Fruit fly (Drosophila melanogaster) whole organism, embryonic: ENCODE results near the gene CG34149.
A peak's percentile ranks its signal among the peaks of the same experiment; 100 is the strongest.

Experiments
- Bgb ChIP-seq: fragments of 200-800 bp; sonication (Bioruptor generic); IDR thresholded peaks from 2 replicates; pipeline ENCODE4 v1.3.6; 2022; ENCODE audit warnings: missing biosample characterization, missing genetic modification characterization; ENCODE audit not compliant: partially characterized antibody
- CG10321 ChIP-seq: fragments of 200-800 bp; sonication (Bioruptor generic); IDR thresholded peaks from 2 replicates; pipeline ENCODE4 v1.3.6; 2022; ENCODE audit warnings: missing biosample characterization, missing genetic modification characterization
- CG11247 ChIP-seq: fragments of 200-800 bp; sonication (Bioruptor generic); IDR thresholded peaks from 2 replicates; pipeline ENCODE4 v1.3.6; 2022; ENCODE audit warnings: missing biosample characterization, missing genetic modification characterization
- CG12104 ChIP-seq: fragments of 200-800 bp; sonication (Bioruptor generic); optimal IDR thresholded peaks from 3 replicates; lab custom pipeline; 2016; ENCODE audit warnings: missing biosample characterization, missing genetic modification characterization
- CG12659 ChIP-seq: fragments of 200-800 bp; sonication (Bioruptor generic); optimal IDR thresholded peaks from 3 replicates; lab custom pipeline; 2017; ENCODE audit warnings: mild to moderate bottlenecking, missing biosample characterization, missing genetic modification reagents, missing genetic modification characterization
- CG14710 ChIP-seq: fragments of 200-800 bp; sonication (Bioruptor generic); optimal IDR thresholded peaks from 3 replicates; lab custom pipeline; 2019; ENCODE audit warnings: missing biosample characterization, mild to moderate bottlenecking, missing genetic modification characterization, moderate library complexity
- CG1603 ChIP-seq: fragments of 200-800 bp; sonication (Bioruptor generic); optimal IDR thresholded peaks from 2 replicates; lab custom pipeline; 2019; ENCODE audit warnings: missing biosample characterization, mild to moderate bottlenecking, missing genetic modification characterization, moderate library complexity
- CG17912 ChIP-seq: fragments of 200-800 bp; sonication (Bioruptor generic); optimal IDR thresholded peaks from 2 replicates; lab custom pipeline; 2018; ENCODE audit warnings: missing biosample characterization, mild to moderate bottlenecking, missing genetic modification characterization
- CG2116 ChIP-seq: fragments of 200-800 bp; sonication (Bioruptor generic); optimal IDR thresholded peaks from 3 replicates; lab custom pipeline; 2018; ENCODE audit warnings: missing biosample characterization, mild to moderate bottlenecking, missing genetic modification characterization
- CG32772 ChIP-seq: fragments of 200-800 bp; sonication (Bioruptor generic); IDR thresholded peaks from 2 replicates; pipeline ENCODE4 v1.3.6; 2022; ENCODE audit warnings: missing biosample characterization, missing genetic modification characterization
- CG33213 ChIP-seq: fragments of 200-800 bp; sonication (Bioruptor generic); optimal IDR thresholded peaks from 3 replicates; lab custom pipeline; 2016; ENCODE audit warnings: missing biosample characterization, missing genetic modification characterization
- CG3995 ChIP-seq: fragments of 200-800 bp; sonication (Bioruptor generic); optimal IDR thresholded peaks from 3 replicates; lab custom pipeline; 2016; ENCODE audit warnings: missing biosample characterization, missing genetic modification characterization
- CG5245 ChIP-seq: fragments of 200-800 bp; sonication (Bioruptor generic); optimal IDR thresholded peaks from 3 replicates; lab custom pipeline; 2016; ENCODE audit warnings: missing biosample characterization, missing genetic modification characterization
- CG6272 ChIP-seq: fragments of 200-800 bp; sonication (Bioruptor generic); IDR thresholded peaks from 2 replicates; pipeline ENCODE4 v1.3.6; 2022; ENCODE audit warnings: missing biosample characterization, missing genetic modification characterization
- CG7839 ChIP-seq: fragments of 200-800 bp; sonication (Bioruptor generic); optimal IDR thresholded peaks from 3 replicates; lab custom pipeline; 2018; ENCODE audit warnings: missing biosample characterization, mild to moderate bottlenecking, missing genetic modification characterization, moderate library complexity
- CG7963 ChIP-seq: fragments of 200-800 bp; sonication (Bioruptor generic); IDR thresholded peaks from 3 replicates; pipeline ENCODE4 v1.3.6; 2022; ENCODE audit warnings: missing biosample characterization, missing genetic modification characterization; ENCODE audit not compliant: partially characterized antibody
- CG8478 ChIP-seq: fragments of >200 bp; optimal IDR thresholded peaks from 2 replicates; lab custom pipeline; 2018
- CG9797 ChIP-seq: fragments of 200-800 bp; sonication (Bioruptor generic); optimal IDR thresholded peaks from 3 replicates; lab custom pipeline; 2018; ENCODE audit warnings: missing biosample characterization, mild to moderate bottlenecking, missing genetic modification characterization
- CG9817 ChIP-seq: fragments of 200-800 bp; sonication (Bioruptor generic); optimal IDR thresholded peaks from 2 replicates; lab custom pipeline; 2018; ENCODE audit warnings: missing biosample characterization, mild to moderate bottlenecking, missing genetic modification characterization, moderate library complexity
- CG9932 ChIP-seq: fragments of 200-800 bp; sonication (Bioruptor generic); IDR thresholded peaks from 2 replicates; pipeline ENCODE4 v1.3.6; 2022; ENCODE audit warnings: missing biosample characterization, missing genetic modification characterization
- CoRest ChIP-seq: fragments of 200-800 bp; sonication (Bioruptor generic); optimal IDR thresholded peaks from 3 replicates; lab custom pipeline; 2018; ENCODE audit warnings: missing biosample characterization, mild to moderate bottlenecking, missing genetic modification characterization, moderate library complexity
- CrebB ChIP-seq: fragments of 200-800 bp; sonication (Bioruptor generic); optimal IDR thresholded peaks from 3 replicates; lab custom pipeline; 2018; ENCODE audit warnings: missing biosample characterization, mild to moderate bottlenecking, missing genetic modification characterization
- Dll ChIP-seq: fragments of 200-800 bp; sonication (Bioruptor generic); IDR thresholded peaks from 4 replicates; pipeline ENCODE4 v1.3.6; 2022; ENCODE audit warnings: missing biosample characterization, missing genetic modification characterization; ENCODE audit not compliant: partially characterized antibody
- Dref ChIP-seq: fragments of 200-800 bp; sonication (Bioruptor generic); IDR thresholded peaks from 2 replicates; pipeline ENCODE4 v1.3.6; 2022; ENCODE audit warnings: missing biosample characterization, missing genetic modification characterization
- E2f2 ChIP-seq: fragments of 200-800 bp; sonication (Bioruptor generic); IDR thresholded peaks from 2 replicates; pipeline ENCODE4 v1.3.6; 2022; ENCODE audit warnings: missing biosample characterization, missing genetic modification characterization
- Ets97D ChIP-seq: fragments of 200-800 bp; sonication (Bioruptor generic); optimal IDR thresholded peaks from 3 replicates; lab custom pipeline; 2016; ENCODE audit warnings: missing biosample characterization, missing genetic modification characterization
- HLH4C ChIP-seq: fragments of 200-800 bp; sonication (Bioruptor generic); IDR thresholded peaks from 3 replicates; pipeline ENCODE4 v1.3.6; 2022; ENCODE audit warnings: missing biosample characterization, missing genetic modification characterization; ENCODE audit not compliant: partially characterized antibody
- Hand ChIP-seq: fragments of 200-800 bp; sonication (Bioruptor generic); optimal IDR thresholded peaks from 2 replicates; lab custom pipeline; 2017; ENCODE audit warnings: mild to moderate bottlenecking, missing biosample characterization, missing genetic modification reagents, missing genetic modification characterization
- MESR4 ChIP-seq: fragments of 200-800 bp; sonication (Bioruptor generic); optimal IDR thresholded peaks from 2 replicates; lab custom pipeline; 2018; ENCODE audit warnings: missing biosample characterization, mild to moderate bottlenecking, missing genetic modification characterization, moderate library complexity
- Meics ChIP-seq: fragments of 200-800 bp; sonication (Bioruptor generic); optimal IDR thresholded peaks from 2 replicates; lab custom pipeline; 2017; ENCODE audit warnings: missing biosample characterization, mild to moderate bottlenecking, missing genetic modification characterization
- NC2β ChIP-seq: fragments of 200-800 bp; sonication (Bioruptor generic); optimal IDR thresholded peaks from 2 replicates; lab custom pipeline; 2016; ENCODE audit warnings: missing biosample characterization, missing genetic modification characterization
- Scr ChIP-seq: fragments of 200-800 bp; sonication (Bioruptor generic); IDR thresholded peaks from 2 replicates; pipeline ENCODE4 v1.3.6; 2022; ENCODE audit warnings: missing biosample characterization, missing genetic modification characterization; ENCODE audit not compliant: partially characterized antibody
- Side ChIP-seq: fragments of 200-800 bp; sonication (Bioruptor generic); optimal IDR thresholded peaks from 2 replicates; lab custom pipeline; 2016; ENCODE audit warnings: missing biosample characterization, missing genetic modification characterization
- Spps ChIP-seq: fragments of 200-800 bp; sonication (Bioruptor generic); optimal IDR thresholded peaks from 2 replicates; lab custom pipeline; 2018; ENCODE audit warnings: missing biosample characterization, mild to moderate bottlenecking, missing genetic modification characterization
- YL-1 ChIP-seq: fragments of 200-800 bp; sonication (Bioruptor generic); optimal IDR thresholded peaks from 3 replicates; lab custom pipeline; 2017; ENCODE audit warnings: missing biosample characterization, mild to moderate bottlenecking, missing genetic modification characterization
- amos ChIP-seq: fragments of 200-800 bp; sonication (Bioruptor generic); IDR thresholded peaks from 2 replicates; pipeline ENCODE4 v1.3.6; 2022; ENCODE audit warnings: missing biosample characterization, missing genetic modification characterization; ENCODE audit not compliant: partially characterized antibody
- ato ChIP-seq: fragments of 200-800 bp; sonication (Bioruptor generic); IDR thresholded peaks from 2 replicates; pipeline ENCODE4 v1.3.6; 2022; ENCODE audit warnings: missing biosample characterization, missing genetic modification characterization; ENCODE audit not compliant: partially characterized antibody
- chm ChIP-seq: fragments of 200-800 bp; sonication (Bioruptor generic); IDR thresholded peaks from 2 replicates; pipeline ENCODE4 v1.3.6; 2022; ENCODE audit warnings: missing biosample characterization, missing genetic modification characterization
- dmrt99B ChIP-seq: fragments of 200-800 bp; sonication (Bioruptor generic); optimal IDR thresholded peaks from 2 replicates; lab custom pipeline; 2018; ENCODE audit warnings: missing biosample characterization, mild to moderate bottlenecking, missing genetic modification characterization, moderate library complexity
- gt ChIP-seq: fragments of 200-800 bp; sonication (Bioruptor generic); IDR thresholded peaks from 2 replicates; pipeline ENCODE4 v1.3.6; 2022; ENCODE audit warnings: missing biosample characterization, missing genetic modification characterization
- hbn ChIP-seq: fragments of 200-800 bp; sonication (Bioruptor generic); IDR thresholded peaks from 2 replicates; pipeline ENCODE4 v1.3.6; 2022; ENCODE audit warnings: missing biosample characterization, missing genetic modification characterization; ENCODE audit not compliant: partially characterized antibody
- inv ChIP-seq: fragments of 200-800 bp; sonication (Bioruptor generic); IDR thresholded peaks from 2 replicates; pipeline ENCODE4 v1.3.6; 2022; ENCODE audit warnings: missing biosample characterization, missing genetic modification characterization; ENCODE audit not compliant: partially characterized antibody
- nerfin-2 ChIP-seq: fragments of 200-800 bp; sonication (Bioruptor generic); IDR thresholded peaks from 2 replicates; pipeline ENCODE4 v1.3.6; 2022; ENCODE audit warnings: missing biosample characterization, missing genetic modification characterization; ENCODE audit not compliant: partially characterized antibody
- nom ChIP-seq: fragments of 200-800 bp; sonication (Bioruptor generic); optimal IDR thresholded peaks from 2 replicates; lab custom pipeline; 2017; ENCODE audit warnings: missing biosample characterization, missing genetic modification characterization, mild to moderate bottlenecking, moderate library complexity, missing genetic modification reagents
- pzg ChIP-seq: fragments of 200-800 bp; sonication (Bioruptor generic); optimal IDR thresholded peaks from 3 replicates; lab custom pipeline; 2018; ENCODE audit warnings: missing biosample characterization, mild to moderate bottlenecking, missing genetic modification characterization, moderate library complexity
- rib ChIP-seq: fragments of 200-800 bp; sonication (Bioruptor generic); IDR thresholded peaks from 2 replicates; pipeline ENCODE4 v1.3.6; 2022; ENCODE audit warnings: missing biosample characterization, missing genetic modification characterization
- sima ChIP-seq: fragments of 200-800 bp; sonication (Bioruptor generic); optimal IDR thresholded peaks from 2 replicates; lab custom pipeline; 2016; ENCODE audit warnings: missing biosample characterization, missing genetic modification characterization
- tna ChIP-seq: fragments of 200-800 bp; sonication (Bioruptor generic); IDR thresholded peaks from 2 replicates; pipeline ENCODE4 v1.3.6; 2022; ENCODE audit warnings: missing biosample characterization, missing genetic modification characterization; ENCODE audit not compliant: partially characterized antibody
- vfl ChIP-seq: fragments of 200-800 bp; sonication (Bioruptor generic); optimal IDR thresholded peaks from 2 replicates; lab custom pipeline; 2016; ENCODE audit warnings: missing biosample characterization, missing genetic modification characterization
- wor ChIP-seq: fragments of 200-800 bp; sonication (Bioruptor generic); IDR thresholded peaks from 2 replicates; pipeline ENCODE4 v1.3.6; 2022; ENCODE audit warnings: missing biosample characterization, missing genetic modification characterization
- yki ChIP-seq: fragments of >200 bp; optimal IDR thresholded peaks from 3 replicates; lab custom pipeline; 2018

CG34149 gene

dm6 chr3R:22375674-22376073 is 4.3 kb upstream of the CG34149 start, which contains the start of gene CG18596 (continued):
- TF ChIP-seq E2f2 (GFP tag; lab: Robert Waterston, UW) (peak; percentile 86), rib (no peak), CG1603 (tag; lab: Kevin White, UChicago) (peak; percentile 32), Dll (GFP tag; lab: Robert Waterston, UW) (peak; percentile 98), nom (GFP tag; lab: Kevin White, UChicago) (no peak), Dref (GFP tag; lab: Robert Waterston, UW) (peak; percentile 64), CG14710 (tag; lab: Kevin White, UChicago) (peak; percentile 43), CG6272 (GFP tag; lab: Robert Waterston, UW) (no peak), vfl (no peak), MESR4 (GFP tag; lab: Kevin White, UChicago) (peak; percentile 60), Scr (GFP tag; lab: Robert Waterston, UW) (peak; percentile 98), YL-1 (GFP tag; lab: Kevin White, UChicago) (peak; percentile 56), CG9797 (GFP tag; lab: Kevin White, UChicago) (no peak), CG9817 (no peak), CG12659 (peak; percentile 33), CG17912 (GFP tag; lab: Kevin White, UChicago) (no peak), Hand (GFP tag; lab: Kevin White, UChicago) (no peak), CoRest (tag; lab: Kevin White, UChicago) (peak; percentile 35), tna (peak; percentile 88), hbn (GFP tag; lab: Robert Waterston, UW) (peak; percentile 95), pzg (GFP tag; lab: Kevin White, UChicago) (peak; percentile 60), yki (lab: Kevin White, UChicago) (no peak), CG12104 (no peak), CG7963 (GFP tag; lab: Robert Waterston, UW) (peak; percentile 61; the same call in 1 of the 3 replicates), CG10321 (no peak), dmrt99B (no peak), ato (GFP tag; lab: Robert Waterston, UW) (peak; percentile 84), Spps (tag; lab: Kevin White, UChicago) (no peak), nerfin-2 (GFP tag; lab: Robert Waterston, UW) (peak; percentile 91), CG33213 (no peak), CG7839 (tag; lab: Kevin White, UChicago) (no peak), CG8478 (lab: Kevin White, UChicago) (no peak), CG5245 (GFP tag; lab: Kevin White, UChicago) (no peak), CG32772 (GFP tag; lab: Robert Waterston, UW) (no peak), sima (no peak), CG9932 (no peak), amos (GFP tag; lab: Robert Waterston, UW) (peak; percentile 88), chm (GFP tag; lab: Robert Waterston, UW) (0 out of 2 replicates have a peak, but pooled peaks have one; percentile 41), Meics (GFP tag; lab: Kevin White, UChicago) (no peak), NC2β (GFP tag; lab: Kevin White, UChicago) (no peak), gt (GFP tag; lab: Robert Waterston, UW) (no peak), CrebB (tag; lab: Kevin White, UChicago) (no peak), Ets97D (GFP tag; lab: Kevin White, UChicago) (peak; percentile 37), wor (no peak), HLH4C (GFP tag; lab: Robert Waterston, UW) (peak; percentile 90), Side (GFP tag; lab: Kevin White, UChicago) (no peak), CG11247 (GFP tag; lab: Robert Waterston, UW) (no peak), inv (GFP tag; lab: Robert Waterston, UW) (peak; percentile 88), CG2116 (GFP tag; lab: Kevin White, UChicago) (peak; percentile 94), CG3995 (peak; percentile 10), Bgb (GFP tag; lab: Robert Waterston, UW) (peak; percentile 87)
